Worm (Caenorhabditis elegans): Measurements from ENCODE around the gene srt-47.

The srt-47 gene

ce11 chrIV:15039477-15039876, 13.7 kb downstream of the srt-47 start, which contains the start of gene hrpu-1 (continued):
- TF ChIP-seq madf-8 (GFP tag; conservative IDR thresholded peaks at IDR 0.05) (peak; percentile 42), nfyb-1 (GFP tag; IDR thresholded peaks at IDR 0.05) (peak; percentile 73), lsl-1 (GFP tag; optimal IDR thresholded peaks at IDR 0.05) (peak; percentile 66), gei-17 (GFP tag; optimal IDR thresholded peaks at IDR 0.05) (peak; percentile 7), pbrm-1 (GFP tag; IDR thresholded peaks at IDR 0.05) (peak; percentile 86), efl-1 (GFP tag; optimal IDR thresholded peaks at IDR 0.05) (peak; percentile 88), hmg-20 (GFP tag; IDR thresholded peaks at IDR 0.05) (0 out of 2 replicates have a peak, but pooled peaks have one; percentile 50), snpc-1.1 (tag; optimal IDR thresholded peaks at IDR 0.05; ENCODE audit: insufficient read depth) (peak; percentile 8), ekl-4 (GFP tag; IDR thresholded peaks at IDR 0.05) (peak; percentile 86), madf-3 (GFP tag; IDR thresholded peaks at IDR 0.05) (0 out of 2 replicates have a peak, but pooled peaks have one; percentile 62)

ce11 chrIV:15038821-15039220, 14.3 kb downstream of the srt-47 start:
- TF ChIP-seq Y79H2A.3 (GFP tag; conservative IDR thresholded peaks at IDR 0.05) (no peak), nfya-1 (tag; optimal IDR thresholded peaks at IDR 0.05; ENCODE audit: borderline replicate concordance, insufficient read depth) (no peak), D2030.7 (GFP tag; IDR thresholded peaks at IDR 0.05) (no peak), rcor-1 (GFP tag; IDR thresholded peaks at IDR 0.05) (no peak), snpc-4 (GFP tag; optimal IDR thresholded peaks at IDR 0.05) (peak; percentile 4), snpc-4 (tag; optimal IDR thresholded peaks at IDR 0.05) (peak in 2 of 4 experiments; percentile 4 to 42), ceh-91 (GFP tag; IDR thresholded peaks at IDR 0.05) (no peak), K11D2.4 (GFP tag; IDR thresholded peaks at IDR 0.05) (no peak), chd-7 (tag; optimal IDR thresholded peaks at IDR 0.05) (peak; percentile 22), madf-10 (tag; optimal IDR thresholded peaks at IDR 0.05) (no peak), pbrm-1 (GFP tag; IDR thresholded peaks at IDR 0.05) (0 out of 2 replicates have a peak, but pooled peaks have one; percentile 9), lsl-1 (GFP tag; optimal IDR thresholded peaks at IDR 0.05) (no peak), Y56A3A.18 (GFP tag; IDR thresholded peaks at IDR 0.05) (0 out of 2 replicates have a peak, but pooled peaks have one; percentile 8), mcd-1 (GFP tag; IDR thresholded peaks at IDR 0.05) (peak; percentile 34; the same call in 1 of the 2 replicates), cebp-2 (GFP tag; IDR thresholded peaks at IDR 0.05) (peak; percentile 66; the same call in 1 of the 2 replicates), attf-6 (GFP tag; IDR thresholded peaks at IDR 0.05) (peak; percentile 82), ztf-3 (GFP tag; optimal IDR thresholded peaks at IDR 0.05) (no peak), ekl-4 (GFP tag; IDR thresholded peaks at IDR 0.05) (peak; percentile 68; the same call in 1 of the 2 replicates), hsf-1 (GFP tag; IDR thresholded peaks at IDR 0.05) (0 out of 2 replicates have a peak, but pooled peaks have one; percentile 26), unc-130 (GFP tag; optimal IDR thresholded peaks at IDR 0.05) (no peak), egrh-3 (GFP tag; IDR thresholded peaks at IDR 0.05) (peak; percentile 76), nhr-120 (GFP tag; IDR thresholded peaks at IDR 0.05) (0 out of 2 replicates have a peak, but pooled peaks have one; percentile 13), ztf-28 (GFP tag; IDR thresholded peaks at IDR 0.05) (no peak), lin-54 (GFP tag; optimal IDR thresholded peaks at IDR 0.05) (peak; percentile 1), lin-40 (tag; optimal IDR thresholded peaks at IDR 0.05) (no peak), lin-26 (GFP tag; IDR thresholded peaks at IDR 0.05) (peak; percentile 62; the same call in 1 of the 2 replicates), zfh-2 (GFP tag; conservative IDR thresholded peaks at IDR 0.05) (peak; percentile 86), fkh-3 (tag; optimal IDR thresholded peaks at IDR 0.05) (peak; percentile 17), madf-3 (GFP tag; IDR thresholded peaks at IDR 0.05) (no peak), aptf-3 (GFP tag; IDR thresholded peaks at IDR 0.05) (no peak), snpc-3.4 (tag; optimal IDR thresholded peaks at IDR 0.05) (peak; percentile 10)
